Worm (Caenorhabditis elegans) whole organism, young adult: Measurements from ENCODE around the gene F26A1.19.

Experiments
- D2030.7 ChIP-seq: fragments of 200-800 bp; sonication (Bioruptor generic); IDR thresholded peaks from 2 replicates; pipeline ENCODE4 v1.3.6; 2022; ENCODE audit warnings: missing genetic modification reagents, missing genetic modification characterization, missing compliant biosample characterization
- F23B12.7 ChIP-seq: sonication (generic microtip); optimal IDR thresholded peaks from 2 replicates; lab custom pipeline; 2017; ENCODE audit warnings: missing genetic modification characterization, mild to moderate bottlenecking, missing compliant biosample characterization, antibody characterized with exemption, moderate library complexity; ENCODE audit not compliant: insufficient read depth
- F33H1.4 ChIP-seq: fragments of 200-800 bp; sonication (Bioruptor generic); IDR thresholded peaks from 2 replicates; pipeline ENCODE4 v1.3.6; 2022; ENCODE audit warnings: missing genetic modification reagents, missing genetic modification characterization, missing compliant biosample characterization
- F49E8.2 ChIP-seq: sonication (generic microtip); optimal IDR thresholded peaks from 3 replicates; lab custom pipeline; 2017; ENCODE audit warnings: missing genetic modification characterization, mild to moderate bottlenecking, missing compliant biosample characterization, antibody characterized with exemption, moderate library complexity; ENCODE audit not compliant: insufficient read depth
- F57A8.1 ChIP-seq: fragments of 200-800 bp; sonication (Bioruptor generic); optimal IDR thresholded peaks from 2 replicates; lab custom pipeline; 2018; ENCODE audit warnings: mild to moderate bottlenecking, missing genetic modification characterization, moderate library complexity, missing compliant biosample characterization
- K12H6.12 ChIP-seq: fragments of 200-800 bp; sonication (Bioruptor generic); optimal IDR thresholded peaks from 2 replicates; lab custom pipeline; 2018; ENCODE audit warnings: mild to moderate bottlenecking, missing genetic modification characterization, missing compliant biosample characterization
- Y53G8AR.9 ChIP-seq: fragments of 200-800 bp; sonication (Bioruptor generic); conservative IDR thresholded peaks from 2 replicates; pipeline ENCODE4 v1.3.6; 2022; ENCODE audit warnings: missing genetic modification reagents, missing genetic modification characterization, missing compliant biosample characterization
- ZK185.1 ChIP-seq: sonication (generic microtip); optimal IDR thresholded peaks from 2 replicates; lab custom pipeline; 2016; ENCODE audit warnings: mild to moderate bottlenecking, missing genetic modification characterization, missing compliant biosample characterization; ENCODE audit not compliant: poor library complexity, severe bottlenecking
- attf-5 ChIP-seq: fragments of 200-800 bp; sonication (Bioruptor generic); optimal IDR thresholded peaks from 2 replicates; lab custom pipeline; 2018; ENCODE audit warnings: mild to moderate bottlenecking, missing genetic modification characterization, missing compliant biosample characterization
- cebp-1 ChIP-seq, 2 experiments: fragments of 200-800 bp in 1 of 2; sonication (Bioruptor generic) in 1 of 2; sonication (generic microtip) in 1 of 2; IDR thresholded peaks in 1 of 2; optimal IDR thresholded peaks in 1 of 2; 2 replicates each; pipeline versions ENCODE4 v1.3.6 to Lab custom; 2017 to 2022; ENCODE audit warnings: missing compliant biosample characterization in 2 of 2, missing genetic modification characterization in 2 of 2, mild to moderate bottlenecking in 1 of 2, missing genetic modification reagents in 1 of 2, moderate library complexity in 1 of 2
- ceh-100 ChIP-seq: fragments of 200-800 bp; sonication (Bioruptor generic); IDR thresholded peaks from 2 replicates; pipeline ENCODE4 v1.3.6; 2022; ENCODE audit warnings: missing genetic modification reagents, missing genetic modification characterization, missing compliant biosample characterization
- ceh-27 ChIP-seq: fragments of 200-800 bp; sonication (Bioruptor generic); optimal IDR thresholded peaks from 2 replicates; lab custom pipeline; 2018; ENCODE audit warnings: mild to moderate bottlenecking, missing genetic modification characterization, moderate library complexity, missing compliant biosample characterization
- ceh-91 ChIP-seq: fragments of 200-800 bp; sonication (Bioruptor generic); IDR thresholded peaks from 2 replicates; pipeline ENCODE4 v1.3.6; 2022; ENCODE audit warnings: missing genetic modification reagents, missing genetic modification characterization, missing compliant biosample characterization
- dox-1 ChIP-seq: fragments of 200-800 bp; sonication (Bioruptor generic); IDR thresholded peaks from 2 replicates; pipeline ENCODE4 v1.3.6; 2022; ENCODE audit warnings: missing genetic modification reagents, missing genetic modification characterization, missing compliant biosample characterization
- dpl-1 ChIP-seq: fragments of 150-350 bp; optimal IDR thresholded peaks from 2 replicates; lab custom pipeline; 2014; ENCODE audit warnings: missing biosample characterization, missing genetic modification reagents, missing genetic modification characterization
- efl-1 ChIP-seq: fragments of 150-350 bp; optimal IDR thresholded peaks from 2 replicates; lab custom pipeline; 2014; ENCODE audit warnings: missing biosample characterization, missing genetic modification reagents, missing genetic modification characterization
- egl-18 ChIP-seq: fragments of 200-800 bp; sonication (Bioruptor generic); IDR thresholded peaks from 2 replicates; pipeline ENCODE4 v1.3.6; 2022; ENCODE audit warnings: missing genetic modification reagents, missing genetic modification characterization, missing compliant biosample characterization
- ets-4 ChIP-seq: fragments of 200-800 bp; sonication (Bioruptor generic); optimal IDR thresholded peaks from 2 replicates; lab custom pipeline; 2018; ENCODE audit warnings: mild to moderate bottlenecking, missing genetic modification characterization, missing compliant biosample characterization
- hlh-12 ChIP-seq: sonication (generic microtip); optimal IDR thresholded peaks from 2 replicates; lab custom pipeline; 2016; ENCODE audit warnings: missing genetic modification characterization, missing compliant biosample characterization
- hlh-26 ChIP-seq: fragments of 200-800 bp; sonication (Bioruptor generic); conservative IDR thresholded peaks from 2 replicates; pipeline ENCODE4 v1.3.6; 2022; ENCODE audit warnings: missing genetic modification reagents, missing genetic modification characterization, missing compliant biosample characterization
- hrde-1 ChIP-seq: sonication (generic microtip); optimal IDR thresholded peaks from 2 replicates; lab custom pipeline; 2016; ENCODE audit warnings: missing genetic modification characterization, mild to moderate bottlenecking, missing compliant biosample characterization, moderate library complexity, missing genotype, missing genetic modification reagents, borderline replicate concordance
- lin-35 ChIP-seq, 3 experiments: fragments of 150-350 bp in 2 of 3; sonication (generic microtip) in 1 of 3; optimal IDR thresholded peaks; 2 replicates each; lab custom pipeline; 2014 to 2018; ENCODE audit warnings: missing biosample characterization in 3 of 3, missing genetic modification characterization in 3 of 3, missing genetic modification reagents in 3 of 3
- lin-40 ChIP-seq: sonication (generic microtip); optimal IDR thresholded peaks from 2 replicates; lab custom pipeline; 2016; ENCODE audit warnings: missing genetic modification characterization, mild to moderate bottlenecking, missing compliant biosample characterization, missing genotype, missing genetic modification reagents
- lin-54 ChIP-seq: fragments of 200-800 bp; sonication (Bioruptor generic); optimal IDR thresholded peaks from 2 replicates; lab custom pipeline; 2018; ENCODE audit warnings: mild to moderate bottlenecking, missing genetic modification characterization, missing compliant biosample characterization
- lsl-1 ChIP-seq: fragments of 200-800 bp; sonication (Bioruptor generic); optimal IDR thresholded peaks from 2 replicates; lab custom pipeline; 2018; ENCODE audit warnings: mild to moderate bottlenecking, missing genetic modification characterization, moderate library complexity, missing compliant biosample characterization
- madf-3 ChIP-seq: fragments of 200-800 bp; sonication (Bioruptor generic); IDR thresholded peaks from 2 replicates; pipeline ENCODE4 v1.3.6; 2022; ENCODE audit warnings: missing genetic modification reagents, missing genetic modification characterization, missing compliant biosample characterization
- madf-6 ChIP-seq: fragments of 200-800 bp; sonication (Bioruptor generic); IDR thresholded peaks from 2 replicates; pipeline ENCODE4 v1.3.6; 2022; ENCODE audit warnings: missing genetic modification reagents, missing genetic modification characterization, missing compliant biosample characterization
- madf-8 ChIP-seq: fragments of 200-800 bp; sonication (Bioruptor generic); conservative IDR thresholded peaks from 2 replicates; pipeline ENCODE4 v1.3.6; 2022; ENCODE audit warnings: missing genetic modification reagents, missing genetic modification characterization, missing compliant biosample characterization
- mcd-1 ChIP-seq: fragments of 200-800 bp; sonication (Bioruptor generic); IDR thresholded peaks from 2 replicates; pipeline ENCODE4 v1.3.6; 2022; ENCODE audit warnings: missing genetic modification reagents, missing genetic modification characterization, missing compliant biosample characterization
- mes-4 ChIP-seq: sonication (generic microtip); optimal IDR thresholded peaks from 2 replicates; lab custom pipeline; 2016; ENCODE audit warnings: missing genotype, missing genetic modification characterization, missing compliant biosample characterization
- nfya-1 ChIP-seq: sonication (generic microtip); optimal IDR thresholded peaks from 2 replicates; lab custom pipeline; 2017; ENCODE audit warnings: antibody characterized with exemption, missing compliant biosample characterization, missing genetic modification characterization, borderline replicate concordance; ENCODE audit not compliant: insufficient read depth
- nhr-80 ChIP-seq: sonication (generic microtip); optimal IDR thresholded peaks from 2 replicates; lab custom pipeline; 2016; ENCODE audit warnings: missing genetic modification characterization, missing compliant biosample characterization
- nhr-90 ChIP-seq: sonication (generic microtip); optimal IDR thresholded peaks from 2 replicates; lab custom pipeline; 2016; ENCODE audit warnings: missing genotype, mild to moderate bottlenecking, missing genetic modification characterization, missing compliant biosample characterization
- rcor-1 ChIP-seq: fragments of 200-800 bp; sonication (Bioruptor generic); IDR thresholded peaks from 2 replicates; pipeline ENCODE4 v1.3.6; 2022; ENCODE audit warnings: missing genetic modification reagents, missing genetic modification characterization, missing compliant biosample characterization
- repo-1 ChIP-seq: sonication (generic microtip); optimal IDR thresholded peaks from 2 replicates; lab custom pipeline; 2017; ENCODE audit warnings: mild to moderate bottlenecking, missing genetic modification characterization, missing compliant biosample characterization
- snpc-1.3 ChIP-seq: sonication (generic microtip); optimal IDR thresholded peaks from 2 replicates; lab custom pipeline; 2017; ENCODE audit warnings: missing genetic modification characterization, mild to moderate bottlenecking, missing compliant biosample characterization, antibody characterized with exemption, moderate library complexity, missing genotype, missing genetic modification reagents; ENCODE audit not compliant: insufficient read depth
- snpc-3.4 ChIP-seq: sonication (generic microtip); optimal IDR thresholded peaks from 2 replicates; lab custom pipeline; 2017; ENCODE audit warnings: missing genetic modification characterization, mild to moderate bottlenecking, missing compliant biosample characterization, antibody characterized with exemption, moderate library complexity, missing genotype, missing genetic modification reagents
- somi-1 ChIP-seq: fragments of 200-800 bp; sonication (Bioruptor generic); optimal IDR thresholded peaks from 2 replicates; lab custom pipeline; 2018; ENCODE audit warnings: mild to moderate bottlenecking, missing genetic modification characterization, missing compliant biosample characterization
- tbx-9 ChIP-seq: sonication (generic microtip); optimal IDR thresholded peaks from 2 replicates; lab custom pipeline; 2016; ENCODE audit warnings: borderline replicate concordance, missing genetic modification characterization, inconsistent platforms, missing compliant biosample characterization
- unc-62 ChIP-seq: fragments of 150-350 bp; optimal IDR thresholded peaks from 2 replicates; lab custom pipeline; 2014; ENCODE audit warnings: missing biosample characterization, missing genetic modification reagents, missing genetic modification characterization
- xnd-1 ChIP-seq: sonication (generic microtip); optimal IDR thresholded peaks from 2 replicates; lab custom pipeline; 2016; ENCODE audit warnings: missing genotype, missing genetic modification reagents, missing genetic modification characterization, missing compliant biosample characterization
- ztf-18 ChIP-seq: sonication (generic microtip); optimal IDR thresholded peaks from 2 replicates; lab custom pipeline; 2016; ENCODE audit warnings: missing genotype, mild to moderate bottlenecking, missing genetic modification characterization, missing compliant biosample characterization
- ztf-26 ChIP-seq: sonication (generic microtip); optimal IDR thresholded peaks from 2 replicates; lab custom pipeline; 2017; ENCODE audit warnings: missing genetic modification characterization, missing compliant biosample characterization

The F26A1.19 gene

ce11 chrIII:4837429-4837828, at the start of gene F26A1.19, which contains the start of gene acbp-7:
Gene F26A1.19 (plus strand): TSS chrIII:4837731.
Gene acbp-7 (plus strand): TSS chrIII:4837729.
- TF ChIP-seq mes-4: no peak
- no peak for TF ChIP-seq F49E8.2 (tag; lab: Kevin White, UChicago)
- no peak for TF ChIP-seq nhr-90 (tag; lab: Kevin White, UChicago)

- TF ChIP-seq efl-1: peak; percentile 87
- peak; percentile 19 for TF ChIP-seq snpc-1.3 (tag; lab: Kevin White, UChicago)
- peak; percentile 46 for TF ChIP-seq D2030.7 (GFP tag; lab: Robert Waterston, UW)
- TF ChIP-seq madf-6: peak; percentile 88
- no peak for TF ChIP-seq hlh-26 (GFP tag; lab: Robert Waterston, UW)
- TF ChIP-seq madf-3 (GFP tag; lab: Robert Waterston, UW): no peak
- TF ChIP-seq lin-54 (GFP tag; lab: Kevin White, UChicago): peak; percentile 84
- no peak for TF ChIP-seq hlh-12 (tag; lab: Kevin White, UChicago)
- peak; percentile 10 for TF ChIP-seq ztf-18 (tag; lab: Kevin White, UChicago)
- peak; percentile 68 for TF ChIP-seq xnd-1
- TF ChIP-seq hrde-1 (tag; lab: Kevin White, UChicago): no peak
- peak; percentile 77 for TF ChIP-seq F33H1.4 (GFP tag; lab: Robert Waterston, UW)
- peak; percentile 51 for TF ChIP-seq F49E8.2 (tag; lab: Kevin White, UChicago)
- TF ChIP-seq lsl-1 (GFP tag; lab: Kevin White, UChicago): peak; percentile 90
- peak; percentile 59 for TF ChIP-seq ceh-91 (GFP tag; lab: Robert Waterston, UW)
- TF ChIP-seq snpc-3.4: peak; percentile 65
- TF ChIP-seq dpl-1: peak; percentile 78
- peak; percentile 73 for TF ChIP-seq madf-8 (GFP tag; lab: Robert Waterston, UW)
Observed at ce11 chrIII:4792560-4793136, 44.9 kb upstream of the F26A1.19 start, which contains the start of gene mip-1. Gene mip-1 (plus strand): TSS chrIII:4793086.

ce11 chrIII:4796039-4796438, 41.5 kb upstream of the F26A1.19 start:
- TF ChIP-seq unc-62: peak; percentile 19
- no peak for TF ChIP-seq tbx-9 (tag; lab: Kevin White, UChicago)
- peak; percentile 54; the same call in 1 of the 2 replicates for TF ChIP-seq cebp-1 (GFP tag; IDR thresholded peaks at IDR 0.05; lab: Robert Waterston, UW)
- peak; percentile 89 for TF ChIP-seq cebp-1 (tag; optimal IDR thresholded peaks at IDR 0.05; lab: Kevin White, UChicago)
- peak; percentile 59; the same call in 1 of the 2 replicates for TF ChIP-seq rcor-1 (GFP tag; lab: Robert Waterston, UW)
- no peak for TF ChIP-seq F57A8.1 (GFP tag; lab: Kevin White, UChicago)
- peak; percentile 69 for TF ChIP-seq nhr-80 (tag; lab: Kevin White, UChicago)
- peak; percentile 92 for TF ChIP-seq attf-5
- peak; percentile 75 for TF ChIP-seq dox-1
- 0 out of 2 replicates have a peak, but pooled peaks have one; percentile 51 for TF ChIP-seq Y53G8AR.9
- TF ChIP-seq repo-1 (tag; lab: Kevin White, UChicago): peak; percentile 18
- TF ChIP-seq ztf-26 (tag; lab: Kevin White, UChicago): peak; percentile 15
- TF ChIP-seq egl-18 (GFP tag; lab: Robert Waterston, UW): no peak
- TF ChIP-seq ceh-100 (GFP tag; lab: Robert Waterston, UW): no peak
- no peak for TF ChIP-seq ceh-91 (GFP tag; lab: Robert Waterston, UW)
- peak in 1 of 3 experiments; percentile 42 for TF ChIP-seq lin-35 (GFP tag; optimal IDR thresholded peaks at IDR 0.05; lab: Kevin White, UChicago)
- TF ChIP-seq ZK185.1 (tag; lab: Kevin White, UChicago): peak; percentile 47
- TF ChIP-seq ceh-27 (GFP tag; lab: Kevin White, UChicago): no peak
- no peak for TF ChIP-seq nfya-1 (tag; lab: Kevin White, UChicago)
- TF ChIP-seq lin-40 (tag; lab: Kevin White, UChicago): peak; percentile 23
- TF ChIP-seq ets-4 (GFP tag; lab: Kevin White, UChicago): peak; percentile 22
- TF ChIP-seq somi-1 (GFP tag; lab: Kevin White, UChicago): peak; percentile 73
- peak; percentile 59 for TF ChIP-seq mcd-1
- TF ChIP-seq F23B12.7 (tag; lab: Kevin White, UChicago): peak; percentile 15
- TF ChIP-seq K12H6.12 (tag; lab: Kevin White, UChicago): peak; percentile 59
